Worm (Caenorhabditis elegans): ENCODE results near the gene fbxb-90.

Gene fbxb-90

ce11 chrII:3736893-3737375 is 11.7 kb downstream of the fbxb-90 start, which contains the start of gene F12E12.6:
TSS of gene F12E12.6 (minus strand) at chrII:3736943.
- TF ChIP-seq ceh-82 (tag; optimal IDR thresholded peaks at IDR 0.05) (no peak), nhr-129 (tag; optimal IDR thresholded peaks at IDR 0.05) (no peak), skn-1 (tag; optimal IDR thresholded peaks at IDR 0.05) (no peak), unc-62 (GFP tag; optimal IDR thresholded peaks at IDR 0.05) (no peak), nhr-77 (tag; optimal IDR thresholded peaks at IDR 0.05) (no peak), unc-39 (tag; optimal IDR thresholded peaks at IDR 0.05) (no peak), Y55F3AM.14 (GFP tag; optimal IDR thresholded peaks at IDR 0.05) (no peak), zag-1 (tag; optimal IDR thresholded peaks at IDR 0.05) (no peak), peb-1 (tag; optimal IDR thresholded peaks at IDR 0.05) (no peak), lin-11 (tag; optimal IDR thresholded peaks at IDR 0.05) (no peak), lsy-2 (tag; optimal IDR thresholded peaks at IDR 0.05) (no peak), alr-1 (tag; optimal IDR thresholded peaks at IDR 0.05) (no peak), sem-4 (tag; optimal IDR thresholded peaks at IDR 0.05) (no peak), gmeb-1 (tag; optimal IDR thresholded peaks at IDR 0.05) (no peak), dmd-4 (tag; optimal IDR thresholded peaks at IDR 0.05) (no peak)

- TF ChIP-seq ZK546.5 (tag; optimal IDR thresholded peaks at IDR 0.05) (no peak), zag-1 (tag; optimal IDR thresholded peaks at IDR 0.05) (no peak), mbf-1 (tag; optimal IDR thresholded peaks at IDR 0.05) (no peak), Y55F3AM.14 (GFP tag; optimal IDR thresholded peaks at IDR 0.05) (no peak), ceh-82 (tag; optimal IDR thresholded peaks at IDR 0.05) (no peak), alr-1 (tag; optimal IDR thresholded peaks at IDR 0.05) (no peak), aly-2 (tag; optimal IDR thresholded peaks at IDR 0.05) (no peak), nhr-23 (tag; optimal IDR thresholded peaks at IDR 0.05) (no peak), blmp-1 (tag; optimal IDR thresholded peaks at IDR 0.05; ENCODE audit: insufficient read depth) (no peak), peb-1 (tag; optimal IDR thresholded peaks at IDR 0.05) (no peak), mab-5 (tag; optimal IDR thresholded peaks at IDR 0.05) (no peak), nhr-77 (tag; optimal IDR thresholded peaks at IDR 0.05) (no peak), snpc-4 (tag; optimal IDR thresholded peaks at IDR 0.05) (no peak), nhr-11 (tag; optimal IDR thresholded peaks at IDR 0.05) (no peak)
Observed at ce11 chrII:3731723-3732122, 16.9 kb downstream of the fbxb-90 start, which contains the start of the genes sdz-12 and bath-31. TSS of gene sdz-12 (minus strand) at chrII:3731823. TSS of gene bath-31 (plus strand) at chrII:3731973.

DNA sequence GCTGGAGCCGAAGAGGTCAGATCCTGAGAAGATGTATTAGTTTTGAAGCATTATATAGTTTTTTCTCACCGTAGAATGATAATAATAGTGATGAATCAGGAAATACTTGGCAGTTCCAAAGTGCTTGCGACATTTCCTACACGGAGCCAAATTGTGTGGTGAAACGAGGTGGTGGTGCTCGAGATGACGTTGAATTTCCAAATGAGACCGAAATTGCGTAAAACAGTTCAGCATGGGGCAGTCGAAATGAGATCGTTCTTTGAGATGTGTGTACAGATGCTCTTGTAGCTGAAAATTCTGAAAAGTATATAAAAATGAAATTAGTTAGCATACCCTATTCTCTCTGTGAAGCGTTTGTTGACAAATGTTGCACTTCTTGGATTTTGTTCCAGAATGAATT is 20.6 kb downstream of the fbxb-90 start, which contains the start of gene C46E10.8:
Gene C46E10.8 (minus strand): TSS at position 101 of the 400 bp plus-strand sequence.
- TF ChIP-seq R02D3.7 (tag; optimal IDR thresholded peaks at IDR 0.05) (no peak), lsy-2 (tag; optimal IDR thresholded peaks at IDR 0.05) (no peak), blmp-1 (tag; optimal IDR thresholded peaks at IDR 0.05; ENCODE audit: insufficient read depth) (no peak), sem-4 (tag; optimal IDR thresholded peaks at IDR 0.05) (no peak), egl-27 (tag; optimal IDR thresholded peaks at IDR 0.05) (no peak), nhr-25 (tag; optimal IDR thresholded peaks at IDR 0.05) (no peak)

DNA sequence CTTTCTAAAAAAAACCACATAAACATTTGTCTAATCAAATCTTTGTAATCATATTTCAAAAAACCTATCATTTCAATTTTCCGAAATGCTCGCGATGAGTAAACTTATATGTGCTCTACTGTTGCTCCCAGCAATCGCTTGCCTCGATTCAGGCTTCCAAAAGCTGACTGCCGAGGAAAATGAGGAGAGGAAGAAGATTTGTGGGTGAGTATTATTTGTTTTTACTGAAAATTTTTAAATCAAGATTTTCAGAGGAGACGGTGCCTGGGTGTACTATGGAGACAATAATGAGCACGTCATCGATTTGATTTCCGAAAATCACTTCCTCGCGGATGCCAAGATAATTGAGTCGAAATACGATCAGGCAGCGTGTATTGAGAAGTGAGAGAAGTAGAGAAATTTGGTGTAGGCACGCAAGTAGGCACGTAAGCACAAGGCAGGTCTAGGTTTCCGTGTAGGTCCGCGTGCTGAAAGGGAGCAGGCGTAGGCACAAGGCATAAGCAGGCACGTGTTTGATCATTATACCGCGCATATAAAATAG is 24.4 kb downstream of the fbxb-90 start, which contains the start of gene C46E10.1:
Gene C46E10.1 (plus strand): TSS at position 51 of the 541 bp plus-strand sequence.
- TF ChIP-seq mbf-1 (tag; optimal IDR thresholded peaks at IDR 0.05) (no peak), nhr-10 (tag; optimal IDR thresholded peaks at IDR 0.05) (no peak), crh-2 (tag; optimal IDR thresholded peaks at IDR 0.05) (no peak), peb-1 (tag; optimal IDR thresholded peaks at IDR 0.05) (no peak), snpc-4 (tag; optimal IDR thresholded peaks at IDR 0.05) (no peak), nhr-77 (tag; optimal IDR thresholded peaks at IDR 0.05) (no peak), ceh-16 (tag; optimal IDR thresholded peaks at IDR 0.05) (no peak), lin-13 (GFP tag; optimal IDR thresholded peaks at IDR 0.05) (no peak), ceh-82 (tag; optimal IDR thresholded peaks at IDR 0.05) (no peak), mab-5 (tag; optimal IDR thresholded peaks at IDR 0.05) (no peak), sma-9 (GFP tag; optimal IDR thresholded peaks at IDR 0.05) (no peak), sma-9 (tag; optimal IDR thresholded peaks at IDR 0.05) (no peak), aly-2 (tag; optimal IDR thresholded peaks at IDR 0.05) (no peak), fos-1 (tag; optimal IDR thresholded peaks at IDR 0.05) (no peak)

ce11 chrII:3721016-3721415 is 27.6 kb downstream of the fbxb-90 start, which contains the start of gene C46E10.3:
TSS of gene C46E10.3 (plus strand) at chrII:3721316.
- no peak for TF ChIP-seq blmp-1 (tag; optimal IDR thresholded peaks at IDR 0.05; ENCODE audit: insufficient read depth)
- TF ChIP-seq Y55F3AM.14 (GFP tag; optimal IDR thresholded peaks at IDR 0.05): no peak
- TF ChIP-seq ceh-82 (tag; optimal IDR thresholded peaks at IDR 0.05): no peak
- no peak for TF ChIP-seq unc-55 (GFP tag; optimal IDR thresholded peaks at IDR 0.05)
- no peak for TF ChIP-seq mdl-1 (tag; optimal IDR thresholded peaks at IDR 0.05)
- TF ChIP-seq aly-2 (tag; optimal IDR thresholded peaks at IDR 0.05): no peak
- no peak for TF ChIP-seq nhr-129 (tag; optimal IDR thresholded peaks at IDR 0.05)
- no peak for TF ChIP-seq ceh-16 (tag; optimal IDR thresholded peaks at IDR 0.05)
- no peak for TF ChIP-seq F13H6.1 (tag; optimal IDR thresholded peaks at IDR 0.05)
- no peak for TF ChIP-seq ztf-1 (GFP tag; conservative IDR thresholded peaks at IDR 0.05)
- TF ChIP-seq elt-3 (tag; optimal IDR thresholded peaks at IDR 0.05): no peak
- no peak for TF ChIP-seq alr-1 (tag; optimal IDR thresholded peaks at IDR 0.05)
- no peak for TF ChIP-seq ZK546.5 (tag; optimal IDR thresholded peaks at IDR 0.05)
- no peak for TF ChIP-seq C34F6.9 (tag; optimal IDR thresholded peaks at IDR 0.05)
- TF ChIP-seq mbf-1 (tag; optimal IDR thresholded peaks at IDR 0.05): no peak
- TF ChIP-seq crh-2 (tag; optimal IDR thresholded peaks at IDR 0.05): no peak
- no peak for TF ChIP-seq sma-9 (GFP tag; optimal IDR thresholded peaks at IDR 0.05)
- TF ChIP-seq sma-9 (tag; optimal IDR thresholded peaks at IDR 0.05): no peak

Measured in whole organism, L2 larva.